Worm (Caenorhabditis elegans) whole organism, L1 larva: ENCODE data around the gene ZC13.10.
A peak's percentile ranks its signal among the peaks of the same experiment; 100 is the strongest.

ENCODE experiments used
- C04F5.9 ChIP-seq: sonication (generic microtip); optimal IDR thresholded peaks from 2 replicates; lab custom pipeline; 2016; ENCODE audit warnings: missing genetic modification characterization, missing compliant biosample characterization
- C16A3.4 ChIP-seq: fragments of 150-350 bp; optimal IDR thresholded peaks from 2 replicates; lab custom pipeline; 2014; ENCODE audit warnings: missing biosample characterization, missing genetic modification characterization
- F16B12.6 ChIP-seq: fragments of 150-350 bp; optimal IDR thresholded peaks from 2 replicates; lab custom pipeline; 2014; ENCODE audit warnings: missing biosample characterization, missing genetic modification characterization
- Y116A8C.19 ChIP-seq: sonication (generic microtip); optimal IDR thresholded peaks from 2 replicates; lab custom pipeline; 2016; ENCODE audit warnings: missing compliant biosample characterization, missing genetic modification characterization, borderline replicate concordance
- aha-1 ChIP-seq: fragments of 150-350 bp; optimal IDR thresholded peaks from 2 replicates; lab custom pipeline; 2014; ENCODE audit warnings: missing biosample characterization, missing genetic modification characterization
- ama-1 ChIP-seq: fragments of 150-350 bp; optimal IDR thresholded peaks from 2 replicates; lab custom pipeline; 2014
- ceh-63 ChIP-seq: fragments of 200-800 bp; sonication (Bioruptor generic); optimal IDR thresholded peaks from 2 replicates; lab custom pipeline; 2018; ENCODE audit warnings: mild to moderate bottlenecking, missing genetic modification characterization, missing compliant biosample characterization
- ceh-8 ChIP-seq: fragments of 200-800 bp; sonication (Bioruptor generic); optimal IDR thresholded peaks from 2 replicates; lab custom pipeline; 2018; ENCODE audit warnings: mild to moderate bottlenecking, missing genetic modification characterization, moderate library complexity, missing compliant biosample characterization
- ceh-82 ChIP-seq, 3 experiments: fragments of 150-350 bp in 1 of 3; sonication (generic microtip) in 2 of 3; optimal IDR thresholded peaks; 2 replicates each; lab custom pipeline; 2014 to 2017; ENCODE audit warnings: missing biosample characterization in 3 of 3, missing genetic modification characterization in 3 of 3
- ceh-90 ChIP-seq: sonication (generic microtip); optimal IDR thresholded peaks from 2 replicates; lab custom pipeline; 2016; ENCODE audit warnings: missing genetic modification characterization, missing compliant biosample characterization
- dsc-1 ChIP-seq: sonication (generic microtip); optimal IDR thresholded peaks from 2 replicates; lab custom pipeline; 2016; ENCODE audit warnings: mild to moderate bottlenecking, missing genetic modification characterization, missing compliant biosample characterization
- egl-13 ChIP-seq: sonication (generic microtip); optimal IDR thresholded peaks from 2 replicates; lab custom pipeline; 2016; ENCODE audit warnings: missing genotype, missing genetic modification reagents, missing genetic modification characterization, missing compliant biosample characterization
- egl-27 ChIP-seq, 2 experiments: fragments of 150-350 bp in 1 of 2; sonication (generic microtip); optimal IDR thresholded peaks; 3 replicates each; lab custom pipeline; 2017 to 2018; ENCODE audit warnings: missing biosample characterization in 2 of 2, missing genetic modification characterization in 2 of 2, missing genetic modification reagents in 2 of 2
- fkh-10 ChIP-seq: sonication (generic microtip); optimal IDR thresholded peaks from 2 replicates; lab custom pipeline; 2017; ENCODE audit warnings: missing biosample characterization, missing genetic modification reagents, missing genetic modification characterization
- fkh-8 ChIP-seq: sonication (generic microtip); optimal IDR thresholded peaks from 2 replicates; lab custom pipeline; 2016; ENCODE audit warnings: mild to moderate bottlenecking, missing genetic modification characterization, missing compliant biosample characterization
- fos-1 ChIP-seq: fragments of 150-350 bp; optimal IDR thresholded peaks from 2 replicates; lab custom pipeline; 2014; ENCODE audit warnings: missing biosample characterization, missing genetic modification characterization
- hlh-17 ChIP-seq: fragments of 200-800 bp; sonication (Bioruptor generic); optimal IDR thresholded peaks from 2 replicates; lab custom pipeline; 2018; ENCODE audit warnings: missing genetic modification characterization, mild to moderate bottlenecking, missing compliant biosample characterization, moderate library complexity, borderline replicate concordance
- hlh-4 ChIP-seq: sonication (generic microtip); optimal IDR thresholded peaks from 2 replicates; lab custom pipeline; 2016; ENCODE audit warnings: mild to moderate bottlenecking, missing genetic modification characterization, missing compliant biosample characterization
- hpl-2 ChIP-seq: fragments of 150-350 bp; optimal IDR thresholded peaks from 2 replicates; lab custom pipeline; 2014; ENCODE audit warnings: missing biosample characterization, missing genetic modification reagents, missing genetic modification characterization
- isw-1 ChIP-seq: fragments of 200-800 bp; sonication (Bioruptor generic); IDR thresholded peaks from 2 replicates; pipeline ENCODE4 v1.3.6; 2022; ENCODE audit warnings: missing genetic modification characterization, missing compliant biosample characterization
- lin-14 ChIP-seq: fragments of 200-800 bp; sonication (Bioruptor generic); optimal IDR thresholded peaks from 2 replicates; lab custom pipeline; 2018; ENCODE audit warnings: mild to moderate bottlenecking, missing genetic modification characterization, moderate library complexity, missing compliant biosample characterization
- lin-35 ChIP-seq, 2 experiments: fragments of 150-350 bp; optimal IDR thresholded peaks; 2 replicates each; lab custom pipeline; 2014; ENCODE audit warnings: missing biosample characterization in 2 of 2, missing genetic modification characterization in 2 of 2, missing genetic modification reagents in 2 of 2
- lir-3 ChIP-seq: sonication (generic microtip); optimal IDR thresholded peaks from 2 replicates; lab custom pipeline; 2016; ENCODE audit warnings: mild to moderate bottlenecking, missing genetic modification characterization, moderate library complexity, missing compliant biosample characterization; ENCODE audit not compliant: poor library complexity
- lsy-2 ChIP-seq, 2 experiments: fragments of 150-350 bp; optimal IDR thresholded peaks; 2 replicates each; lab custom pipeline; 2014; ENCODE audit warnings: missing biosample characterization in 2 of 2, missing genetic modification characterization in 2 of 2
- mab-9 ChIP-seq: fragments of 200-800 bp; sonication (Bioruptor generic); IDR thresholded peaks from 2 replicates; pipeline ENCODE4 v1.3.6; 2022; ENCODE audit warnings: missing genetic modification reagents, missing genetic modification characterization, missing compliant biosample characterization
- mef-2 ChIP-seq: fragments of 150-350 bp; optimal IDR thresholded peaks from 2 replicates; lab custom pipeline; 2014; ENCODE audit warnings: missing biosample characterization, missing genetic modification characterization
- mep-1 ChIP-seq: fragments of 150-350 bp; optimal IDR thresholded peaks from 2 replicates; lab custom pipeline; 2014; ENCODE audit warnings: missing biosample characterization, missing genetic modification characterization
- nhr-19 ChIP-seq: fragments of 200-800 bp; sonication (Bioruptor generic); conservative IDR thresholded peaks from 2 replicates; pipeline ENCODE4 v1.3.6; 2022; ENCODE audit warnings: missing genetic modification characterization, missing compliant biosample characterization
- nhr-20 ChIP-seq: sonication (generic microtip); optimal IDR thresholded peaks from 2 replicates; lab custom pipeline; 2016; ENCODE audit warnings: mild to moderate bottlenecking, missing genetic modification characterization, missing compliant biosample characterization
- nhr-71 ChIP-seq: sonication (generic microtip); optimal IDR thresholded peaks from 2 replicates; lab custom pipeline; 2016; ENCODE audit warnings: mild to moderate bottlenecking, missing genetic modification characterization, moderate library complexity, missing compliant biosample characterization
- nhr-77 ChIP-seq: fragments of 150-350 bp; optimal IDR thresholded peaks from 2 replicates; lab custom pipeline; 2014; ENCODE audit warnings: missing biosample characterization, missing genetic modification characterization
- nhr-84 ChIP-seq: sonication (generic microtip); optimal IDR thresholded peaks from 2 replicates; lab custom pipeline; 2017; ENCODE audit warnings: missing biosample characterization, missing genetic modification characterization
- nhr-90 ChIP-seq: sonication (generic microtip); optimal IDR thresholded peaks from 2 replicates; lab custom pipeline; 2016; ENCODE audit warnings: mild to moderate bottlenecking, missing genetic modification characterization, missing compliant biosample characterization; ENCODE audit not compliant: poor library complexity
- pax-3 ChIP-seq: fragments of 200-800 bp; sonication (Bioruptor generic); optimal IDR thresholded peaks from 2 replicates; lab custom pipeline; 2018; ENCODE audit warnings: mild to moderate bottlenecking, missing genetic modification characterization, moderate library complexity, missing compliant biosample characterization
- snpc-4 ChIP-seq: fragments of 150-350 bp; optimal IDR thresholded peaks from 2 replicates; lab custom pipeline; 2014; ENCODE audit warnings: missing biosample characterization, missing genetic modification characterization
- snu-23 ChIP-seq: sonication (generic microtip); optimal IDR thresholded peaks from 2 replicates; lab custom pipeline; 2016; ENCODE audit warnings: missing genetic modification characterization, missing compliant biosample characterization
- swsn-7 ChIP-seq: sonication (generic microtip); optimal IDR thresholded peaks from 2 replicates; lab custom pipeline; 2016; ENCODE audit warnings: missing genetic modification characterization, missing compliant biosample characterization
- tlp-1 ChIP-seq: fragments of 150-350 bp; optimal IDR thresholded peaks from 2 replicates; lab custom pipeline; 2014; ENCODE audit warnings: missing biosample characterization, missing genetic modification characterization
- unc-30 ChIP-seq: sonication (generic microtip); optimal IDR thresholded peaks from 2 replicates; lab custom pipeline; 2017; ENCODE audit warnings: missing biosample characterization, missing genetic modification characterization
- unc-62 ChIP-seq: fragments of 150-350 bp; optimal IDR thresholded peaks from 2 replicates; lab custom pipeline; 2014; ENCODE audit warnings: missing biosample characterization, missing genetic modification reagents, missing genetic modification characterization
- unc-98 ChIP-seq: fragments of 200-800 bp; sonication (Bioruptor generic); IDR thresholded peaks from 2 replicates; pipeline ENCODE4 v1.3.6; 2022; ENCODE audit warnings: missing genetic modification characterization, missing compliant biosample characterization
- vab-15 ChIP-seq: sonication (generic microtip); optimal IDR thresholded peaks from 2 replicates; lab custom pipeline; 2017; ENCODE audit warnings: missing genotype, mild to moderate bottlenecking, missing genetic modification characterization, missing compliant biosample characterization
- ztf-11 ChIP-seq, 2 experiments: sonication (generic microtip); optimal IDR thresholded peaks; 2 replicates each; lab custom pipeline; 2016 to 2017; ENCODE audit warnings: missing genetic modification characterization in 2 of 2, missing biosample characterization in 1 of 2, missing compliant biosample characterization in 1 of 2
- ztf-4 ChIP-seq: fragments of 150-350 bp; optimal IDR thresholded peaks from 2 replicates; lab custom pipeline; 2014; ENCODE audit warnings: missing biosample characterization, missing genetic modification characterization

The ZC13.10 gene

DNA sequence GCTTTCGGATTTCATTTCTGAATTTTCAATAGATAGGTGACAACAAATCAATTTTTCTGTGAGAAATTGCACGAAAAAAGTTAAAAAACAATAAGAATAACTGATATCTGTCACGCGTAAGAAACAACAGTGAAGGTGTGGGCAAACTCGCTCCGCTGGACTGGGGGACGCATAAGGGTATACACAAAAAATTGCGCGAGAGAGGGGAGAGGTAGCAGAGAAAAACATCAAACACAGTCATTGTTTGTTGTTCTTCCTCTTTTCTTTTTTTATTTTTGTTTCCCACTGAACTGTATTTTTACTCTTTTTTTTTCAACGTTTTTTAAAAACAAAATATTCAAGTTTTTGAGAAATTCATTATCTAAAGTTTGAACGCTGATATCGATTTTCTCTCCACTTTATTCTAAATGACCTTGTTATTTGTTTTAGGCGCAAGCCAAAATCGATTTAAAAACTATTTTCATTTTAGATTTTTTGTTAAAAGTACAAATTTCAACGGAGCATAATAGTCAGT is 22.1 kb upstream of the ZC13.10 start, which contains the start of the genes pifk-1 and tbc-11 (continued):
- TF ChIP-seq unc-98 (GFP tag; lab: Robert Waterston, UW) (no peak), lsy-2 (tag; optimal IDR thresholded peaks at IDR 0.05; lab: Kevin White, UChicago) (peak in 1 of 2 experiments; percentile 62), fkh-8 (tag; lab: Kevin White, UChicago) (peak; percentile 21), nhr-77 (no peak), ceh-63 (GFP tag; lab: Kevin White, UChicago) (no peak), nhr-90 (peak; percentile 23), hlh-17 (GFP tag; lab: Kevin White, UChicago) (no peak), aha-1 (tag; lab: Kevin White, UChicago) (no peak), lin-14 (peak; percentile 80), snu-23 (GFP tag; lab: Kevin White, UChicago) (peak; percentile 65), fkh-10 (GFP tag; lab: Kevin White, UChicago) (no peak), hlh-4 (tag; lab: Kevin White, UChicago) (no peak), isw-1 (no peak), swsn-7 (peak; percentile 20), unc-30 (no peak), unc-62 (GFP tag; lab: Kevin White, UChicago) (no peak), ceh-90 (no peak), lir-3 (tag; lab: Kevin White, UChicago) (no peak), mep-1 (peak; percentile 64), nhr-19 (no peak), ztf-11 (tag; optimal IDR thresholded peaks at IDR 0.05; lab: Kevin White, UChicago) (no peak), egl-13 (no peak), snpc-4 (tag; lab: Kevin White, UChicago) (no peak), hpl-2 (GFP tag; lab: Kevin White, UChicago) (no peak), nhr-20 (tag; lab: Kevin White, UChicago) (peak; percentile 41), nhr-84 (tag; lab: Kevin White, UChicago) (no peak), mef-2 (no peak), egl-27 (tag; optimal IDR thresholded peaks at IDR 0.05; lab: Kevin White, UChicago) (no peak), ztf-4 (tag; lab: Kevin White, UChicago) (no peak), F16B12.6 (tag; lab: Kevin White, UChicago) (peak; percentile 44), ceh-8 (GFP tag; lab: Kevin White, UChicago) (no peak), tlp-1 (tag; lab: Kevin White, UChicago) (no peak), dsc-1 (tag; lab: Kevin White, UChicago) (no peak), C04F5.9 (tag; lab: Kevin White, UChicago) (no peak), Y116A8C.19 (tag; lab: Kevin White, UChicago) (no peak), ceh-82 (tag; optimal IDR thresholded peaks at IDR 0.05; lab: Kevin White, UChicago) (peak in 1 of 3 experiments; percentile 63), fos-1 (tag; lab: Kevin White, UChicago) (peak; percentile 29), nhr-71 (tag; lab: Kevin White, UChicago) (peak; percentile 34)

DNA sequence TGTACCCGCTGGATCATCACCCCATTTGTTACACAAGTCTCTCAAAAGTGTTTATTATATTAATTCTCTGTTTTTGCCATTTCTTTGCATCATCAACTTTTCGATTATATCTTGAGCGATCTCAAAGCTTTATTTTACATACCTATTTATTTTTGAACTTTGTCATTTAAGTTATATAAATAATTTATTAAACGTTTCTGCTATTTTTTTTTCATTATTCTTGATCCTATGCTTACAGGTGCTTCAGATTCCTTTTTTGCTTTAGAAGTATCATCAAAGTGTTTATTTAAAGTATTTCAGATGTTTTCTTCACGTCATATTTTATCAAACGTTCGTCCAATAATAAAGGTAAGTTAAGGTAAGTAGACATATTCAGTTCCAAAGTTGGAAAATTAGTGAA is 15.7 kb upstream of the ZC13.10 start, which contains the start of gene F35H12.5:
Gene F35H12.5 (plus strand): TSS at position 301 of the 400 bp plus-strand sequence.
- TF ChIP-seq nhr-84 (tag; lab: Kevin White, UChicago) (no peak), ama-1 (lab: Kevin White, UChicago) (no peak), unc-62 (GFP tag; lab: Kevin White, UChicago) (no peak), pax-3 (no peak), vab-15 (tag; lab: Kevin White, UChicago) (no peak), lin-35 (GFP tag; optimal IDR thresholded peaks at IDR 0.05; lab: Kevin White, UChicago) (no peak), isw-1 (no peak), ceh-8 (GFP tag; lab: Kevin White, UChicago) (no peak), C16A3.4 (tag; lab: Kevin White, UChicago) (no peak), mab-9 (GFP tag; lab: Robert Waterston, UW) (no peak)
